Fruit fly (Drosophila melanogaster) whole organism, pupa: Measurements from ENCODE around the gene Dcr-1.
A peak's percentile ranks its signal among the peaks of the same experiment; 100 is the strongest.

Experiments used
- CG10348 ChIP-seq: fragments of 200-800 bp; sonication (Bioruptor generic); IDR thresholded peaks from 2 replicates; pipeline ENCODE4 v1.3.6; 2022; ENCODE audit warnings: missing biosample characterization, missing genetic modification characterization
- CG12605 ChIP-seq: fragments of 200-800 bp; sonication (Bioruptor generic); IDR thresholded peaks from 2 replicates; pipeline ENCODE4 v1.3.6; 2022; ENCODE audit warnings: missing biosample characterization, missing genetic modification characterization
- CG13204 ChIP-seq: fragments of 200-800 bp; sonication (Bioruptor generic); optimal IDR thresholded peaks from 2 replicates; lab custom pipeline; 2018; ENCODE audit warnings: missing biosample characterization, mild to moderate bottlenecking, missing genetic modification characterization, moderate library complexity
- CG14655 ChIP-seq: fragments of 200-800 bp; sonication (Bioruptor generic); optimal IDR thresholded peaks from 3 replicates; lab custom pipeline; 2017; ENCODE audit warnings: mild to moderate bottlenecking, missing biosample characterization, missing genetic modification reagents, missing genetic modification characterization
- CG15710 ChIP-seq: fragments of 200-800 bp; sonication (Bioruptor generic); optimal IDR thresholded peaks from 2 replicates; lab custom pipeline; 2018; ENCODE audit warnings: missing biosample characterization, mild to moderate bottlenecking, missing genetic modification characterization, moderate library complexity
- CG17806 ChIP-seq: fragments of 200-800 bp; sonication (Bioruptor generic); optimal IDR thresholded peaks from 2 replicates; lab custom pipeline; 2018; ENCODE audit warnings: missing biosample characterization, mild to moderate bottlenecking, missing genetic modification characterization, moderate library complexity
- CG32121 ChIP-seq: fragments of 200-800 bp; sonication (Bioruptor generic); IDR thresholded peaks from 2 replicates; pipeline ENCODE4 v1.3.6; 2022; ENCODE audit warnings: missing biosample characterization, missing genetic modification characterization
- CG34367 ChIP-seq: fragments of 200-800 bp; sonication (Bioruptor generic); optimal IDR thresholded peaks from 2 replicates; lab custom pipeline; 2018; ENCODE audit warnings: missing biosample characterization, mild to moderate bottlenecking, missing genetic modification characterization
- CG4496 ChIP-seq: fragments of 200-800 bp; sonication (Bioruptor generic); IDR thresholded peaks from 3 replicates; pipeline ENCODE4 v1.3.6; 2022; ENCODE audit warnings: missing biosample characterization, missing genetic modification characterization
- CG8159 ChIP-seq: fragments of 200-800 bp; sonication (Bioruptor generic); optimal IDR thresholded peaks from 3 replicates; lab custom pipeline; 2018; ENCODE audit warnings: missing biosample characterization, mild to moderate bottlenecking, missing genetic modification characterization, moderate library complexity
- CG8301 ChIP-seq: fragments of 200-800 bp; sonication (Bioruptor generic); optimal IDR thresholded peaks from 2 replicates; lab custom pipeline; 2018; ENCODE audit warnings: missing biosample characterization, mild to moderate bottlenecking, missing genetic modification characterization
- CG9948 ChIP-seq: fragments of 200-800 bp; sonication (Bioruptor generic); optimal IDR thresholded peaks from 2 replicates; lab custom pipeline; 2018; ENCODE audit warnings: missing biosample characterization, mild to moderate bottlenecking, missing genetic modification characterization, moderate library complexity
- D1 ChIP-seq: fragments of 200-800 bp; sonication (Bioruptor generic); optimal IDR thresholded peaks from 2 replicates; lab custom pipeline; 2018; ENCODE audit warnings: missing biosample characterization, mild to moderate bottlenecking, missing genetic modification characterization, moderate library complexity
- EcR ChIP-seq: fragments of 200-800 bp; sonication (Bioruptor generic); optimal IDR thresholded peaks from 3 replicates; lab custom pipeline; 2019; ENCODE audit warnings: missing biosample characterization, missing genetic modification characterization, mild to moderate bottlenecking, moderate library complexity, missing genetic modification reagents
- Ets98B ChIP-seq: fragments of 200-800 bp; sonication (Bioruptor generic); IDR thresholded peaks from 2 replicates; pipeline ENCODE4 v1.3.6; 2022; ENCODE audit warnings: missing biosample characterization, missing genetic modification characterization
- Pif1A ChIP-seq: fragments of 200-800 bp; sonication (Bioruptor generic); optimal IDR thresholded peaks from 3 replicates; lab custom pipeline; 2016; ENCODE audit warnings: missing biosample characterization, missing genetic modification characterization
- Pif1B ChIP-seq: fragments of 200-800 bp; sonication (Bioruptor generic); optimal IDR thresholded peaks from 3 replicates; lab custom pipeline; 2016; ENCODE audit warnings: missing biosample characterization, missing genetic modification characterization
- Snoo ChIP-seq: fragments of 200-800 bp; sonication (Bioruptor generic); optimal IDR thresholded peaks from 3 replicates; lab custom pipeline; 2017; ENCODE audit warnings: missing biosample characterization, mild to moderate bottlenecking, missing genetic modification characterization, inconsistent platforms
- fd96Ca ChIP-seq: fragments of 200-800 bp; sonication (Bioruptor generic); IDR thresholded peaks from 3 replicates; pipeline ENCODE4 v1.3.6; 2022; ENCODE audit warnings: missing biosample characterization, missing genetic modification characterization
- gl ChIP-seq: fragments of 200-800 bp; sonication (Bioruptor generic); optimal IDR thresholded peaks from 2 replicates; lab custom pipeline; 2018; ENCODE audit warnings: missing biosample characterization, mild to moderate bottlenecking, missing genetic modification characterization
- rn ChIP-seq: fragments of 200-800 bp; sonication (Bioruptor generic); IDR thresholded peaks from 2 replicates; pipeline ENCODE4 v1.3.6; 2022; ENCODE audit warnings: missing biosample characterization, missing genetic modification characterization

The Dcr-1 gene

dm6 chr3R:22740930-22741329, at the start of gene Dcr-1, which contains the start of gene CG6985:
Gene Dcr-1, minus strand, starts transcription at chr3R:22741091.
Gene CG6985, plus strand, starts transcription at chr3R:22741150.
- no peak for TF ChIP-seq Pif1B (GFP tag; lab: Kevin White, UChicago)
- TF ChIP-seq CG10348 (GFP tag; lab: Robert Waterston, UW): no peak
- TF ChIP-seq D1 (tag; lab: Kevin White, UChicago): no peak
- TF ChIP-seq Snoo (tag; lab: Kevin White, UChicago): no peak
- TF ChIP-seq CG14655: no peak
- no peak for TF ChIP-seq CG34367
- no peak for TF ChIP-seq CG9948 (tag; lab: Kevin White, UChicago)

dm6 chr3R:22789106-22789505, 48.2 kb upstream of the Dcr-1 start:
- TF ChIP-seq CG9948 (tag; lab: Kevin White, UChicago): no peak
- TF ChIP-seq CG12605 (GFP tag; lab: Robert Waterston, UW): no peak
- no peak for TF ChIP-seq Pif1B (GFP tag; lab: Kevin White, UChicago)
- no peak for TF ChIP-seq EcR (GFP tag; lab: Kevin White, UChicago)
- no peak for TF ChIP-seq Ets98B (GFP tag; lab: Robert Waterston, UW)
- no peak for TF ChIP-seq CG4496
- no peak for TF ChIP-seq fd96Ca
- TF ChIP-seq CG8301 (tag; lab: Kevin White, UChicago): no peak
- no peak for TF ChIP-seq CG8159 (tag; lab: Kevin White, UChicago)
- no peak for TF ChIP-seq CG15710 (tag; lab: Kevin White, UChicago)
- no peak for TF ChIP-seq CG13204 (GFP tag; lab: Kevin White, UChicago)
- TF ChIP-seq gl (tag; lab: Kevin White, UChicago): no peak
- TF ChIP-seq rn: no peak
- no peak for TF ChIP-seq D1 (tag; lab: Kevin White, UChicago)
- TF ChIP-seq CG17806 (tag; lab: Kevin White, UChicago): no peak
- no peak for TF ChIP-seq CG10348 (GFP tag; lab: Robert Waterston, UW)

dm6 chr3R:22784674-22785316, 43.9 kb upstream of the Dcr-1 start:
- TF ChIP-seq CG14655 (no peak), gl (tag; lab: Kevin White, UChicago) (no peak), D1 (tag; lab: Kevin White, UChicago) (no peak), CG9948 (tag; lab: Kevin White, UChicago) (no peak), CG15710 (tag; lab: Kevin White, UChicago) (no peak), Ets98B (GFP tag; lab: Robert Waterston, UW) (no peak), CG8159 (tag; lab: Kevin White, UChicago) (no peak), Snoo (tag; lab: Kevin White, UChicago) (no peak), rn (no peak), CG13204 (GFP tag; lab: Kevin White, UChicago) (no peak)

- no peak for TF ChIP-seq CG10348 (GFP tag; lab: Robert Waterston, UW)
- peak; percentile 28 for TF ChIP-seq EcR (GFP tag; lab: Kevin White, UChicago)
- TF ChIP-seq Ets98B (GFP tag; lab: Robert Waterston, UW): peak; percentile 96
- TF ChIP-seq CG14655: peak; percentile 28
- TF ChIP-seq Pif1B (GFP tag; lab: Kevin White, UChicago): peak; percentile 54
- TF ChIP-seq CG32121: peak; percentile 95
- peak; percentile 32 for TF ChIP-seq CG13204 (GFP tag; lab: Kevin White, UChicago)
- TF ChIP-seq Pif1A (GFP tag; lab: Kevin White, UChicago): peak; percentile 57
- no peak for TF ChIP-seq D1 (tag; lab: Kevin White, UChicago)
- TF ChIP-seq gl (tag; lab: Kevin White, UChicago): no peak
- TF ChIP-seq Snoo (tag; lab: Kevin White, UChicago): no peak
- TF ChIP-seq CG34367: no peak
- TF ChIP-seq fd96Ca: peak; percentile 95
- no peak for TF ChIP-seq rn
- TF ChIP-seq CG4496: peak; percentile 82
- peak; percentile 74 for TF ChIP-seq CG12605 (GFP tag; lab: Robert Waterston, UW)
- TF ChIP-seq CG15710 (tag; lab: Kevin White, UChicago): peak; percentile 16
Measured at dm6 chr3R:22781412-22781811, 40.5 kb upstream of the Dcr-1 start.

dm6 chr3R:22780135-22780534, 39.2 kb upstream of the Dcr-1 start:
- TF ChIP-seq D1 (tag; lab: Kevin White, UChicago) (no peak), Snoo (tag; lab: Kevin White, UChicago) (no peak), CG4496 (peak; percentile 34; the same call in 1 of the 3 replicates), Pif1B (GFP tag; lab: Kevin White, UChicago) (no peak), CG8301 (tag; lab: Kevin White, UChicago) (no peak), CG15710 (tag; lab: Kevin White, UChicago) (no peak), CG10348 (GFP tag; lab: Robert Waterston, UW) (no peak), CG9948 (tag; lab: Kevin White, UChicago) (no peak), CG32121 (0 out of 2 replicates have a peak, but pooled peaks have one; percentile 20)

dm6 chr3R:22776457-22776856, 35.6 kb upstream of the Dcr-1 start:
- TF ChIP-seq CG9948 (tag; lab: Kevin White, UChicago) (no peak), CG8159 (tag; lab: Kevin White, UChicago) (no peak), CG34367 (no peak), CG32121 (no peak)
